Fruit fly (Drosophila melanogaster) Kc167 (cell line): Measurements from ENCODE around the gene CG13384.

Source experiments
- Myc ChIP-seq: fragments of >200 bp; optimal IDR thresholded peaks from 2 replicates; lab custom pipeline; 2017; ENCODE audit warnings: missing external identifiers
- Sin3A ChIP-seq: fragments of >200 bp; optimal IDR thresholded peaks from 2 replicates; lab custom pipeline; 2018; ENCODE audit warnings: missing external identifiers
- h ChIP-seq: fragments of >200 bp; optimal IDR thresholded peaks from 3 replicates; lab custom pipeline; 2018; ENCODE audit warnings: missing external identifiers
- insv ChIP-seq: fragments of >200 bp; optimal IDR thresholded peaks from 3 replicates; lab custom pipeline; 2018; ENCODE audit warnings: missing external identifiers
- psq ChIP-seq: fragments of >200 bp; optimal IDR thresholded peaks from 2 replicates; lab custom pipeline; 2017; ENCODE audit warnings: missing external identifiers
- ttk ChIP-seq: sonication (Bioruptor generic); optimal IDR thresholded peaks from 2 replicates; lab custom pipeline; 2017; ENCODE audit warnings: missing external identifiers

The CG13384 gene

DNA sequence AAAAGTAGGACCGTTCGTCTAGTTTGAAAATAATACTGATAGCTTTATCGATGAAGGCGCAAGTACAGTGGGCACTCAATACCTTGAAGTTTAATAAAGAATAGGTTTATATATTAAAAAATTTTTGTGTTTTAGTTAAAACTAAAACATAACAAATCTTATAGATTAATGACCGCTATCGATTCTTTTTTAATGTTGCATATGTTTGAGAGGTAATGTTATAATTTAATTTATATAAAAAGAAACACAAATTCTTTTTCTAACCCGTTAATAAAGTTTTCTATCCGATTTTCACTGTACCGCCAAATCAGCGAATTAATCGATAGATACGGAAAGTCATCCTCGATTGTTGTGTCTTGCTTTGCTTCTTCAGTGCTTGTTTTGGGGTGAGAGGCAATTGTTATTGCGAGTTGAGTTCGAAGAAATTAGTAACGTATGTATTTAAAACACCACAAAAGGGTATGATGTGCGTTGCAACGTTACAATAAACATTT lies at the start of gene CG13384, which contains the start of gene Dad1:
Gene CG13384 (plus strand): TSS at position 348 of the 494 bp plus-strand sequence.
Gene Dad1 (minus strand): TSS at position 30 of the 494 bp plus-strand sequence.
- TF ChIP-seq h (lab: Kevin White, UChicago), result no peak

DNA sequence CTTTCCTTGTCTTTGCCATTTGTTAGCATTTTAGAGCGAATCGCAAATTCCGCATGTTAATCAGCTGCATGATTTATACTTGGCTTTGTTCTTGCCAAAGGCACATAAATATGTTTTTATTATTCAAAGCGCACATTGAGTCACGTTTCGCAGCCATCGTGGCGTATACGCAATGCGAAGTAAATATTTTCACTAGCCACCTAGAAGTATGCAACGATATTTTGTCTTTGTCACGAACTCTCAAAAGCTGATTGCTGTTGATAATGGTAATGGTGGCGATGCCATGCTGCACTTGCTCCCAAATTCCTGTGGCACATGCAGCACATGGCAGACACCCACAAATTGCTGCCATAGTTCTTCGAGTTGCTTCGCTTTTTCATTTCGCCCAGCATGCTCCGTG lies 49.5 kb upstream of the CG13384 start:
- TF ChIP-seq insv (lab: Kevin White, UChicago) (no peak), ttk (lab: Kevin White, UChicago) (no peak), Myc (lab: Kevin White, UChicago) (no peak), h (lab: Kevin White, UChicago) (no peak), Sin3A (lab: Kevin White, UChicago) (no peak), psq (lab: Kevin White, UChicago) (no peak)

DNA sequence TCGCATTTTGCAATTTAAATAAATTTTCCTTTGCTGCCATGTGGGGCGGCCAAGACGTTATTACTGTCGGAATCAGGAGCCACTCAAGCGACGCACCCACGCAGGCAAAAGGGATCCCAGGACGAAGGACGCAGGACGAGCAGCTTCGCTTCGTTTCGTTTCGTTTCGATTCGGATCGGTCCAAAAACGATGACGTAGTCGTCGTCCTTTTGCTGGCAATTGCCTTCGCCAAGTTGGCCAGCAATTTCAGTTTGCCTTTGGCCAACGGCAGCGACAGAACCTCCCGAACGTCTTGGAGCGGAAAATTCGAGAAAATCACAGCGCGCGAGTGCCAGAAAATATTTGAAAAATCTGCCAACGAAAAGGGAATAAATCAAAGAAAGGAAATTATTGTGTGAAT lies 46.2 kb upstream of the CG13384 start, which contains the start of gene witty:
Gene witty (plus strand): TSS at position 249 of the 400 bp plus-strand sequence.
- no peak for TF ChIP-seq Myc (lab: Kevin White, UChicago)
- TF ChIP-seq Sin3A (lab: Kevin White, UChicago), result no peak
- no peak for TF ChIP-seq h (lab: Kevin White, UChicago)
- no peak for TF ChIP-seq insv (lab: Kevin White, UChicago)
- no peak for TF ChIP-seq psq (lab: Kevin White, UChicago)
- TF ChIP-seq ttk (lab: Kevin White, UChicago), result no peak

DNA sequence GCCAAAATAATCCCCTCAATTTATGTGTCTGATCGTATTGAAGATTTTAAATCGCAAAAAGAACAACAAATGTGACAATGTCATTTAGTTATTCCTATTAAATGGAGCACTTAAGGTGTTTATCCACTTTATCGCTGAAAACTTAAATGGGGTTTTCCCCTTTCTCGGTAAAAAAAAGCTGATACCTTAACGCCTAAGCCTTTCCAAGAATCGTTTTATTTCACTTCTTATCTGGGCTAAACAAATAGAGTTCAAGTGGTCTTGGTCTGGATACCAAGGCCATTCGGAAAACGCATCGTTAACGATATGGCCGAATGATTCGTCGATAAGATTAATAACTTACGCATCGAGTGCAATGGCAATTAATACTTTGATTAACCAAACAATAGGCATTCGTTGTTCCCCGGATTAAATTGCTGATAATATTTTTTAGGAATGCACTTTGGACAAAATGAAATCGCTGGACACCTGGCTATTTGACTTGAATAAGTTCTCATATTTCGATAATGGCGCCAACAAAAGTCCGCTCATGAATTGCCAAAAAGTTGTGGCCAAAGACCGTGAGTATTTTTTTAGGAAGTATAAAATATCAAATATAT lies 44.4 kb upstream of the CG13384 start:
- TF ChIP-seq h (lab: Kevin White, UChicago) (no peak), Sin3A (lab: Kevin White, UChicago) (no peak), ttk (lab: Kevin White, UChicago) (no peak), insv (lab: Kevin White, UChicago) (no peak), psq (lab: Kevin White, UChicago) (no peak), Myc (lab: Kevin White, UChicago) (no peak)

DNA sequence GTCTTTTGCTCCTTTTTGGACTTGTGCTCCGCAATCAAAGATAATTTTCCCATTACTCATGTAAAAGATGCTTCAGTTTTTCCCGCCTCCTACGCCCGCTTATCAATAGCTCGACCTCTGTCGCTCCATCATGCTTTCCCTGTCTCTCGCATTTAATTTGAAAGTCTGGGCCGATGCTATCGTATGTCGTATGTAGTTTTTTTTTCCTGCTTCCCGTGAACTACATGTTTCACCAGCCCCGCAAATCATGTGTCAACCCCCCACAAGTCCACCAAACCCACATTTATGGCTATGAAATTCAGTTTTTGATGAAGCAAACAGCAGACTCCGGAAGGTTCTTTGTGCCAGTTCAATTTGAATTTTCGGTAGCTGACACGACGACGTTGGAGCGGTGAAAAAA lies 41.9 kb upstream of the CG13384 start, which contains the start of gene CG14273:
Gene CG14273 (plus strand): TSS at position 301 of the 400 bp plus-strand sequence.
- TF ChIP-seq Myc (lab: Kevin White, UChicago) (no peak), h (lab: Kevin White, UChicago) (no peak), Sin3A (lab: Kevin White, UChicago) (no peak), insv (lab: Kevin White, UChicago) (no peak), psq (lab: Kevin White, UChicago) (no peak), ttk (lab: Kevin White, UChicago) (no peak)

DNA sequence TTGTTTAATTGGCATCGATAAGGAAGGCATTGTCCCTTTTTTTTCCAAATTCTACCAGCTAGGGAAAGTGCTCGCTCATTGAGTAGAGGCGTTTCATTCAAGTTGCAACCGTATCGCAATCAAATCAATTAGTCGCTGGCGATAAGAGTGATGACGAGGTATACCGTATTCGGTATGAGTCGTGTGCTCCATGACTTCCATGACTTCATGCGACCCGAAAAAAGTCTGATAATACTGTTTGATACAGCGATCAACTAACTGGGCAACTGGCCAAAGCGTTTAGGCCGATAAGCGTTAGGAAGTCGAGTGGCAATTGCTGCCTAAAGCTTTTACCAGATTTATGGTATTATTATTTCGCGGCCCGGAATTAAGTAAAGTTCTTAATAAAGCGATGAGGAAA lies 39.7 kb upstream of the CG13384 start:
- TF ChIP-seq Myc (lab: Kevin White, UChicago) (no peak), psq (lab: Kevin White, UChicago) (no peak), Sin3A (lab: Kevin White, UChicago) (no peak), h (lab: Kevin White, UChicago) (no peak), ttk (lab: Kevin White, UChicago) (no peak), insv (lab: Kevin White, UChicago) (no peak)

DNA sequence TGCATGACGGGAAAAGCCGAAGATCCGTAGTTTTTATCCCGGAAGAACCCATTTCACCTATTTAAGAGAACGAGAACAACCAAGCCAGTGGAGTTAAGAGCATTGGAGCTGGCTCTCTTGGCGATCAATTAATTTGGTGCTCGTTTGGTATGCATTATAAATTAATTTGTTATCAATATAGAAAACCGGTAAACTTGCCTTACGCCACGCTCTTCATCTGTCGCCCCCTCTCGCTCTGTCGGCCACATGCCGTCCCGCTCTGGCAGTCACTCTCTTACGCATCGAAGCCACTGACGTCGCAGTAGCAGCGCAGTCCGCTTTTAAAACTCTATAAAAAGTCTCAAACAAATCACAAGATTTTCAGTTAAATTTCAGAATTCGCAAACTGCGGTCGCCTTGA lies 38.0 kb upstream of the CG13384 start, which contains the start of gene CG7778:
Gene CG7778 (plus strand): TSS at position 361 of the 400 bp plus-strand sequence.
- TF ChIP-seq insv (lab: Kevin White, UChicago) (no peak), Myc (lab: Kevin White, UChicago) (no peak), h (lab: Kevin White, UChicago) (no peak), psq (lab: Kevin White, UChicago) (no peak), Sin3A (lab: Kevin White, UChicago) (no peak), ttk (lab: Kevin White, UChicago) (no peak)

DNA sequence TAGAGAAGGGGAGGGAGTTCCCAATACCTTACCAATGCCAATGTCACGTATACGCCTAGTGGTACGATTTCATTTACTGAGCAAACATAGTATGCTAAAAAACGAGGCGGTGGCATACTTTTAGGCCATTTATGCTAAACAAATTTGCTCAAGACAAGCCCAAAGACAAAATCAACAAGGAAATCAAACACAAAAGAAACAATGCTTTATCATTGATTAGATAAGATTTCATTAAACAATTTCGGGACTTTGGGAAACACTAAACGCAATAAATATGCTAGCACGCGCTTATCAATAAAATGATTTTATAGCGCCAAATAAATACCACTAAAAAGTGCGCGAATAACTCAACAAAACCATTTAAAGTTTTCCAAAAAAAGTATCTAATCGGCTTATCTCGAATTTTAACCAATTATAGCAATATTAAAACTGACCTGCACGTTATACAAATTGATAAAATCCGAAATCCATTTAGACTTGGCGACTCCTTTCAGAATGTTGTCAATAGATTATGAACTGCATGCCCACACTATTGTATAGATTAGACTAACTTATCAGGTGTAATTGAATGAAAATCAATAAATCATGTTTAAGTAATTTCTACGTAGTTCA lies 33.6 kb upstream of the CG13384 start:
- TF ChIP-seq Myc (lab: Kevin White, UChicago), result no peak
- TF ChIP-seq psq (lab: Kevin White, UChicago), result no peak
- no peak for TF ChIP-seq Sin3A (lab: Kevin White, UChicago)
- no peak for TF ChIP-seq h (lab: Kevin White, UChicago)
- no peak for TF ChIP-seq ttk (lab: Kevin White, UChicago)
- no peak for TF ChIP-seq insv (lab: Kevin White, UChicago)

DNA sequence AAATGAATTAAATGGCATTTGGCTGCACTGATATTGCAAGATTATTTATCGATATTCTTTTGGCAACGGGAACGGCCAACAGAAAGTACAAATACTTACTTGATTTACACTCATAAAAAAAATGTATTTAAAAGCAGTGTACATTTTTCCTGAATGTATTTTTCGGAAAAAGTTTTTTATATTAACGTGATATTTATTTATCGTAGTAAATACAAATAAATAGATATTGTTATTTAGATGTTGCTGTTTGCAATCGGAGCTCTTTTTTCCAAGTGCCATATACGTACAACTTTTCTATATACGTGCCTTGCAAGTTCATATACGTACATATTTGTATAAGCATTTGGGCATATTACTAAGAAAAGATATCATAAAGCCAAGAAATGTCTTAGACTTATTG lies 32.9 kb upstream of the CG13384 start:
- no peak for TF ChIP-seq Sin3A (lab: Kevin White, UChicago)
- no peak for TF ChIP-seq psq (lab: Kevin White, UChicago)
- TF ChIP-seq ttk (lab: Kevin White, UChicago), result no peak
- no peak for TF ChIP-seq Myc (lab: Kevin White, UChicago)

DNA sequence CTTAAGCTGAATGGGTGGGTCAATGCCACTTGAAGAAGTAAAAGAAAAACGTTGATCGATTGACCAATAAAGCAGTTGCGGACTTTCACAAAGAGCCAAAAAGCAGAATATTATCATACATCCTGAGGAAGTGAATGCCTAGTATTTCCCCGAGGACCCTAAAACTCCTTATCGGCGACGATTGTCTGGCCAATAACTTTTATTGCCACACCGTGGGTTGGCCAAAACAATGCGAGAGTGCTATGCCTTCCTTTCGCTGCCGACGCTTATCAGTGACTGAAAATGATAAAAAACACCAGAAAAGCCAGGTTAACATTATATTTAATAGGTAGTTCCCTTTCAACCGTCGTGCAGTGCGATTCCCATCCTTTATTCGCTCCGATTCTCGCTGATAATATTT lies 32.4 kb upstream of the CG13384 start, which contains the start of gene Mur29B:
Gene Mur29B (plus strand): TSS at position 324 of the 400 bp plus-strand sequence.
- no peak for TF ChIP-seq h (lab: Kevin White, UChicago)
- TF ChIP-seq Sin3A (lab: Kevin White, UChicago), result no peak
- TF ChIP-seq Myc (lab: Kevin White, UChicago), result no peak
- TF ChIP-seq ttk (lab: Kevin White, UChicago), result no peak
- TF ChIP-seq psq (lab: Kevin White, UChicago), result no peak
- TF ChIP-seq insv (lab: Kevin White, UChicago), result no peak

DNA sequence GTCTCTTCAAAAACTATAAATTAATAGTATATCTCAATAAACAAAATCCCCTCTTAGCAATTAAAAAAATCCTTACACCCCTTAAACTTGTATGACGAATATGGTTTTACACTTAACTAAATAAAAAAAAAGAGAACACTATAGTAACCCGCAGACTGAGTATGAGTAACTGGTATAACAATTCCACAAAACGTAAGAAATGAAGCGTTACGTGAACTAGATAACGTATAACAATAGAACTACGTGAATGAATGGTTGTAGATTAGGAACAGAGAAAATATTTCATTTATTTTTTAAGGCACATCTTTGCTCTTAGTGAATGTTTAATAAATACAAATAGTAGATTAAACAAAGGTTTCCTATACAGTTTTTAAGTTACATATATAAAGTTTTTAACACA lies 28.8 kb upstream of the CG13384 start:
- no peak for TF ChIP-seq h (lab: Kevin White, UChicago)
- TF ChIP-seq insv (lab: Kevin White, UChicago), result no peak
- no peak for TF ChIP-seq Sin3A (lab: Kevin White, UChicago)
- no peak for TF ChIP-seq psq (lab: Kevin White, UChicago)
- no peak for TF ChIP-seq ttk (lab: Kevin White, UChicago)
